Fruit fly (Drosophila melanogaster) S2 (cell line): ENCODE results near the gene CG3982.

Source experiments
- CG8478 ChIP-seq: fragments of >200 bp; optimal IDR thresholded peaks from 2 replicates; lab custom pipeline; 2018
- CTCF ChIP-seq, 2 experiments: fragments of >200 bp; optimal IDR thresholded peaks; 2 replicates each; lab custom pipeline; 2018

Gene CG3982

DNA sequence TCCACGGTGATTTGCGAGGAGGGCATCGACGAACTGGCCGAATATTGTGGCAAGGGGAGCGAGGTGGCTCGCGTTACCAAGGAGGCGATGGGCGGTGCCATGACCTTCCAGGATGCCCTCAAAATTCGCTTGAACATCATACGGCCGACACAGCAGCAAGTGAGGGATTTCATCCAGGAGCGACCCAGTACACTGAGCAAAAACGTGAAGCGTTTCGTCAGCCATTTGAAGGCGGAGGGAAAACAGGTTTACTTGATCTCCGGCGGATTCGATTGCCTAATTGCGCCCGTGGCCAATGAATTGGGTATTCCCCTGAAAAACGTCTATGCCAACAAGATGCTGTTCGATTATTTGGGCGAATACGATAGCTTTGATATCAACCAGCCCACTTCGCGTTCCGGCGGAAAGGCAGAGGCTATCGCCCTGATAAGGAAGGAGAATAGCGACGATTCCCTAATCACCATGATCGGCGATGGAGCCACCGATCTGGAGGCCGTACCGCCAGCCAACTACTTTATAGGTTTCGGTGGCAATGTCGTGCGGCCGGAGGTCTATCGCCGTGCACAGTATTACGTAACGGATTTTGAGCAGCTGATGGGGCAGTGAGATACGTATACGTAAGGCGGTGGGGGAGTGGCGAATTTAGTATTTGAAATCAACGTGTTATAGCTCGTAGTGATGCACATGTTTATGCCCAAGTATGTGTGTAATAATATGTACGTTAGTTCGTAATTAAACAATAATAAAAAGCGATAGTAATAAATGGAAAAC lies 6.8 kb upstream of the CG3982 start:
- no peak for TF ChIP-seq CTCF (optimal IDR thresholded peaks at IDR 0.05; lab: Kevin White, UChicago)

DNA sequence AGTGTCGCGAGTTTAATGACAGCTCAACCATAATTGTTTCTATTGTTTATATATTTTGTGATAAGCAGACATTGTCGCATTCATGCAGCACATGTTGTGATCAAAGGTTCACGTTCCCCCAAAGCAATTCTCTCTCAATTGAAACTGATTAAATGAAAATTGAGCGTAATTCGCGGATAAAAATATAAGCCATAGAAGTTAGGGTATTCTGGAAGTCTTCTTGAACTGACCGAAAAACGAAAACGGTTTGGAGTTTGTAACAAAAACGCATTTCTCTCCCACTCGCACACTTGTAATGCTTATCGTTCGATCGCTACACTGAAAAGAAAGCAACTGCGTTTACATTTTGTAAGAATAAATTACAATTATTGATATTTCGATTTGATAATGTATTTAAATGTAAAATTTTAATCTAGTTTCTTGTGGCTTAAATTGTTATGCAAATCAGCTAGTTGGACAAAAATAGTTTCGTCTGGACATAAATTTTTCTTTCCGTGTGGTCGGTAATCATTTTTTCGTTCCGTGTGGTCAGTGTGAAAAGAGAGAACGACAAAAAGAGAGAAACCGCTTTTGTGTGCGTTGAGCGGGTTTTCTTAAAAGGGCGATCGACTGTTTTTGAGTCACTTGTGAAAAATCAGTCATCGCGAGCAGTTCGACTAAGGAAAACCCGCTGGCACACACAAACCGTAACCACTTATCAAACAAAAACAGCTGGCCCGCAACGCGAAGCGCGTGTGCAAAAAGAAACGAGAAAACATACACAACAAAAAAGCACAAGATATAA lies 5.6 kb upstream of the CG3982 start, which contains the start of gene aay:
Gene aay, plus strand, starts transcription at position 618 of the 784 bp plus-strand sequence.
- TF ChIP-seq CG8478 (lab: Kevin White, UChicago) (no peak), CTCF (optimal IDR thresholded peaks at IDR 0.05; lab: Kevin White, UChicago) (no peak)

- TF ChIP-seq CG8478 (lab: Kevin White, UChicago) (no peak), CTCF (optimal IDR thresholded peaks at IDR 0.05; lab: Kevin White, UChicago) (no peak)
Observed at dm6 chr3L:9422135-9422534, 4.9 kb upstream of the CG3982 start.

DNA sequence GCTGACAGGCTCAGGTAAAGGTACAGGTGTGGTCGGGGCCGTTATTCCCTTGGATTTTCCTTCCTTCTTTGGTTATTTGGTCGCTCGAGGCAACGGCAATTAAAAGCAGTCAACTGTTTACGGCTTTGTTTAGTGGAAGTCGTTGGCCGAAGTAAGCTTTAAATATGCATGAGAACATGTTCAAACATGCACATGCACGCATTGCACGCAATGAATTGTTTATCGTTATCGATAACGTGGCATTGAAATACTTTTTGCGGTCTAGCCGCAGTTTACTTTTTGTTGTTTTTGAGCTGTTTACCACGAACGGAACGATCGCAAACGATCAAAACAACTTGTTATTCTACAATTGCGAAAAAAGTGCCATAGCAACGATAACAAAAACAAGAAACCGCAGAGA lies 4.4 kb upstream of the CG3982 start:
- no peak for TF ChIP-seq CG8478 (lab: Kevin White, UChicago)

DNA sequence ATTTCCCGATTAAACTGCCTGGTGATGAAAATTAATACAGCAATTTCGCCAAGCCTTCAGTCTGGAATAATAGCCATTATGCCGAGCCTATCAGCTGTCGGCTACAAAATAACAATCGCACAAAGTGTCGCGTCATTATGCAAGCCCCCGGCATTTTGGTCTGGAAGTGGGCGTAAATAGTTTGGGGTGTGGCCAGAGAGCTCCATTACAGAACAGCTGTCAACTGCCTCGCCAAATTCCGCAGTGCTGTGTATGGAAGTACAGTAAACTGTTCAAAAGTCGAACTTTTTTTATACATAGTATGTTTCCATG lies 3.6 kb upstream of the CG3982 start:
- TF ChIP-seq CG8478 (lab: Kevin White, UChicago) (no peak), CTCF (optimal IDR thresholded peaks at IDR 0.05; lab: Kevin White, UChicago) (no peak)

DNA sequence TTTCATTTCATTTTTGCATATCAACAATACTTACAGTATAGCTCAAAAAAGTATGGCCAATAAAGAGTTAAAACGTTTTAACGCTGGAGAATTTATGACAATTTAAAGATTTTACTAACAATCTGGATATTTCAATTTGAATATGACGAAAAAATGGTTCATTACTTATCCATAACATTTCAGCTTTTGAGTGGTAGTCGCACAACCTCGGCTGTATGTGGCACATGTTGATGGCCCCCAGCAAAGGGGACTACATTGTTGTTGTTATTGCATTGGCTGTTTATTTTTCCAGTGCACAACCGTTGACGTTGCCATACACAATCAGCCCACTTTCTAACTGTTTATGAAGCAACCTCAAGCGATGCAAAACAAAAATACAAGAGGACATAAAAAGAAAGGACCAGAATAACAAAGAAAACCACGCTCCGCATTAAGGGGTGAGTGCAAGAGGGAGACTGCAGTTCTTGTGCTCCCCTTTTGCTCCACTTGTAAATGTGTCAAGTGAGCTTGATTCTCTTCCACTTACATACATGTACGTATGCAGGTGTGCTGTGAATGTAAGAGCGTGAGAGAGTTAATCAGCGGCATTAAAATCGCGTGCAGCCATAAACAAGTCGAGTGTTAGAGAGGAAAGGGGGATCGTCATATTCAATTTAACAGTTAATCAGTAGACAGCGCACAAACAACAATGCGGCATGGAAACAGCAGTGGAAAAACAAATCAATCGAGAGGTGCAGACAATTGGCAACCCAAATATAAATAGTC lies 3.0 kb upstream of the CG3982 start:
- no peak for TF ChIP-seq CG8478 (lab: Kevin White, UChicago)
- no peak for TF ChIP-seq CTCF (optimal IDR thresholded peaks at IDR 0.05; lab: Kevin White, UChicago)

DNA sequence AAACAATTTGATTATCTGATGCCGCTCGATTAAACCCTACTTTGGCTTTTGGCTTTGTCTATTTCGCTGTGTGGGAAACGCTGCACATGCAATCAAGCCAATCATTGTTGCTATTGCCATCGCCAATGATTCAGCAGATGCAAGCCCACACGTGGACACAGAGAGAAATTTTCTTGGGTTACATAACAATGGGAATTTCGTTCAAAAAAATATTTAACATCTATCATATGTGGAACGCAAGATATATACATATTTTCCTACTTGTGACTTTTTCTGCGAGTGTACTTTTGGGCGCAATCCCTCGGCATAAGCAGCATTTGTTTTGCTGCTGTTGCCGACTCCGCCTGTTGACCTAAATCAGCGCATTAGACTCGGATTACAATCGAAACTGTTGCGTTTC lies 2.1 kb upstream of the CG3982 start:
- TF ChIP-seq CTCF (optimal IDR thresholded peaks at IDR 0.05; lab: Kevin White, UChicago) = no peak
- TF ChIP-seq CG8478 (lab: Kevin White, UChicago) = no peak

DNA sequence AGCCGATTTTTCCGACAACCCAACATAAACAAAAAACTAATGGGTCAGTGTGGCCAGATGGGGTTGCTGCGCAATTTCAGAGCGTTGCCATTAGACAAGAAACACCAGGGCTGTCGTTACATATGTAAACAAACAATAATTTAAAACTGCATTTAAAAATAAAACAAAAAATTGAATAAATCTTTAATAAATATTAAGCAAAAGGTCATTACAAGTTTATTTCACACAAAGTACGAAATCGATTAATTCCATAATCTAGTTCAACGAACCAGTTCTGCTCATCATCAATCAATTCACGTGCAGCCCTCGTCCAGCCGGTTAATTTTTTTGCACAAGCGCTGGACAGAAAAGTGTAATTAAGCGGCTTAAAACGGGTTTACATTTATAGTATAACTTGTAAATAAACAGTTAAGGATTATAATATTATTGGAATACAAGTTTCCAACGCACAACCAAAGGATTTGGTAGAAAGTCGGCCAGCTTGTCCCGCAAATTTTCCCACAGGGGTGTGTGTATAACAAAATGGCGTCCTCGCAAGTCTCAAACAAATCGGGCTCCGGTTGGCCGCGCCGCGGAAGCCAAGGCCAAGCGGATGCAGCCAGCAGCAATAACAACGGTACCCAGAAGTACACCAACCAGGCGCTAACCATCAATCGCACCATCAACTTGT lies 6.3 kb downstream of the CG3982 start, which contains the start of the genes CG4022 and Cpsf5:
Gene CG4022, minus strand, starts transcription at position 79 of the 670 bp plus-strand sequence.
Gene Cpsf5, plus strand, starts transcription at position 285 of the 670 bp plus-strand sequence.
- TF ChIP-seq CG8478 (lab: Kevin White, UChicago) = no peak
- TF ChIP-seq CTCF (optimal IDR thresholded peaks at IDR 0.05; lab: Kevin White, UChicago) = no peak

DNA sequence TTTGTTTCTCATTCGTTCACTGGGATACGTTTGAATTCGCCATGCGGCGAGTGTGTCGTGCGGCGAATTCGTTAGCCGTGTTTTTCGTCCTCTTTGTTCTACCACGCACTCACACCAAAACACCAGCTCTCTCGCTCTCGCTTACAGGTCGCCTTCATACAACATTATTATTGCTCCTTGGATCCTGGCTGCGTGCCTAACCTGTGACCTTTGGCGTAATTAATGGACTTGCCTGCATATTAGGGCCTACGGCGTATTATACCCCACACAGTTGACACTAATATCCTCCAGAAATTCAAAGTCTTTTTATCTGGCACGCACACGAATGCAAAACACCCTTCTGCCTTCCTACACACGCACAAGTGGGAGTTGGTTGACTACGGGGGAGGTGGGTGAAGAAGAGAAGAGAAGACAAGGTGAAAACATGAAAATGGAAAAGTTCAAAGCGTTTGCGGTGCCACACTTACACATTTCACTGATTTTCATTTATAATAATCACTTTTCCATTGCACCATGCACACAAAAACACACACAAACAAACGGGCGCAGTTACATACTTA lies 7.1 kb downstream of the CG3982 start:
- no peak for TF ChIP-seq CTCF (optimal IDR thresholded peaks at IDR 0.05; lab: Kevin White, UChicago)
- no peak for TF ChIP-seq CG8478 (lab: Kevin White, UChicago)

DNA sequence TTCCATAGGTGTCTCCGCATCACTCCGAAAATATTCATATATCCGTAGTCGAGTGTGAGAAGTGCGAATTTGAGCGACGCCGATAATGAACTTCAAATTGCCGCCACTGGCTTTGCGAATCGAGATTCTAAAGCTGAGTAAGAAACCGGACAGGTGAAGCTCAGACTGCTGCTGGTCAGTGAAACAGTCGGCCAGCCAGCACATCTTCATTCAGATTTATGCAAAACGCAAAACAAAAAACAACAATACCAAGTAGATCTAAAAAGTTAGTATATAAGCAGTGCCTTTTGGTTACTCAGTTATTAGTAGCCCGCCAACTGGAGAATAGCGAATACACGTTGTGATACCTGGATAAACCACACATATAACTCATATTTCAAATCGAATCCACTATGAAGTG lies 12.7 kb downstream of the CG3982 start, which contains the start of gene Cpr67B:
Gene Cpr67B, plus strand, starts transcription at position 301 of the 400 bp plus-strand sequence.
- no peak for TF ChIP-seq CTCF (optimal IDR thresholded peaks at IDR 0.05; lab: Kevin White, UChicago)
- TF ChIP-seq CG8478 (lab: Kevin White, UChicago) = no peak

DNA sequence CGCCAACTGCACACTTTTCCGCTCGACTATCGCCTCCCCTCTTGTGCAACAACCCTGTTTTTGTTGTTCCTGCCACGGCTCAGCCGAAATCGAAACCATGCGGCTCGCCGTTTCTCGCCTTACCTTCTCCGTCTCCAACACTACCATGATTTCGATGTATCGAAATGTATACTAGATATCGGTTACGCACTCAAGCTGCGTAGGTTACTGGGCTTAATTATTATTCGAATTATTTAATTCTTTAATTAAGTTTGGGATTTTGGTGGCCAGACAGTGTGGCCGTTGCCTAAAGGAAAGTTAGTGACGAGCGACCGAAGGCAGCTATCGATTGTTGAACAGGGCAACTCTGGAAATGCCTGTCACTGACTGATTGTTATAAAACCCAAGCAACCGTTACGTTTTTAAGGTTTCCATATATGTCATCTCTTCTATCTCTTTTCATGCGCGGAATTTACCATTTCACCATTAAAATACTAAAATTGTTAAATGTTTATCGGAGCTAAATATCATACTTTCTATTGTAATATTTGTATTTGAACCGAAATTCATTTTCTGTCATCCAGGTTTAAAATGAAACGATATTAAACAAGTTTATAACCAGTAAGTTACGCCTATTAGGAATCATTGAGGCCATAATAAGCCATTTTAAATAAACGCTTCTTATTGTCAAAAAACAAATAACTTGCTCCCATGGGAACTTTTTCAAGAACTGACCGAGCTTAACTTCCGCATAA lies 14.9 kb downstream of the CG3982 start, which contains the start of gene eIF4E1:
Gene eIF4E1, minus strand, starts transcription at position 304 of the 734 bp plus-strand sequence.
- TF ChIP-seq CTCF (optimal IDR thresholded peaks at IDR 0.05; lab: Kevin White, UChicago) (peak in 1 of 2 experiments; percentile 12), CG8478 (lab: Kevin White, UChicago) (no peak)

dm6 chr3L:9401354-9402156 lies 15.6 kb downstream of the CG3982 start:
- TF ChIP-seq CG8478 (lab: Kevin White, UChicago) (no peak), CTCF (optimal IDR thresholded peaks at IDR 0.05; lab: Kevin White, UChicago) (peak in 1 of 2 experiments; percentile 36)
